Worm (Caenorhabditis elegans) whole organism, early embryonic: ENCODE measurements around the gene C06B3.1.

ENCODE experiments used
- B0310.2 ChIP-seq: sonication (generic microtip); optimal IDR thresholded peaks from 2 replicates; lab custom pipeline; 2016; ENCODE audit warnings: mild to moderate bottlenecking, missing genetic modification characterization, missing compliant biosample characterization
- F13C5.2 ChIP-seq: sonication (generic microtip); optimal IDR thresholded peaks from 2 replicates; lab custom pipeline; 2017; ENCODE audit warnings: mild to moderate bottlenecking, missing genetic modification characterization, inconsistent platforms, missing compliant biosample characterization
- aly-1 ChIP-seq: sonication (generic microtip); optimal IDR thresholded peaks from 2 replicates; lab custom pipeline; 2016; ENCODE audit warnings: missing genetic modification characterization, missing compliant biosample characterization
- ama-1 ChIP-seq: fragments of 150-350 bp; optimal IDR thresholded peaks from 2 replicates; lab custom pipeline; 2014
- ceh-13 ChIP-seq: fragments of 200-800 bp; sonication (Bioruptor generic); optimal IDR thresholded peaks from 2 replicates; lab custom pipeline; 2018; ENCODE audit warnings: mild to moderate bottlenecking, missing genetic modification characterization, missing compliant biosample characterization
- ceh-36 ChIP-seq: sonication (generic microtip); optimal IDR thresholded peaks from 2 replicates; lab custom pipeline; 2016; ENCODE audit warnings: missing genetic modification characterization, inconsistent platforms, missing compliant biosample characterization
- ets-7 ChIP-seq: sonication (generic microtip); optimal IDR thresholded peaks from 2 replicates; lab custom pipeline; 2016; ENCODE audit warnings: missing genotype, missing genetic modification characterization, missing compliant biosample characterization
- flt-1 ChIP-seq: fragments of 200-800 bp; sonication (Bioruptor generic); IDR thresholded peaks from 2 replicates; pipeline ENCODE4 v1.3.6; 2022; ENCODE audit warnings: missing genetic modification characterization, missing compliant biosample characterization
- hmbx-1 ChIP-seq: sonication (generic microtip); optimal IDR thresholded peaks from 2 replicates; lab custom pipeline; 2016; ENCODE audit warnings: mild to moderate bottlenecking, missing genetic modification characterization, missing compliant biosample characterization
- hmg-4 ChIP-seq: fragments of 200-800 bp; sonication (Bioruptor generic); optimal IDR thresholded peaks from 2 replicates; lab custom pipeline; 2018; ENCODE audit warnings: mild to moderate bottlenecking, missing genetic modification characterization, missing compliant biosample characterization
- hnd-1 ChIP-seq: sonication (generic microtip); optimal IDR thresholded peaks from 2 replicates; lab custom pipeline; 2016; ENCODE audit warnings: missing genetic modification characterization, missing compliant biosample characterization
- pes-1 ChIP-seq: fragments of 200-800 bp; sonication (Bioruptor generic); IDR thresholded peaks from 2 replicates; pipeline ENCODE4 v1.3.6; 2022; ENCODE audit warnings: missing genetic modification reagents, missing genetic modification characterization, missing compliant biosample characterization
- scrt-1 ChIP-seq: fragments of 200-800 bp; sonication (Bioruptor generic); IDR thresholded peaks from 2 replicates; pipeline ENCODE4 v1.3.6; 2022; ENCODE audit warnings: missing genetic modification characterization, missing compliant biosample characterization
- sea-1 ChIP-seq: fragments of 200-800 bp; sonication (Bioruptor generic); conservative IDR thresholded peaks from 2 replicates; pipeline ENCODE4 v1.3.6; 2022; ENCODE audit warnings: missing genetic modification characterization, missing compliant biosample characterization
- tbx-11 ChIP-seq: fragments of 200-800 bp; sonication (Bioruptor generic); IDR thresholded peaks from 2 replicates; pipeline ENCODE4 v1.3.6; 2022; ENCODE audit warnings: missing genetic modification characterization, missing compliant biosample characterization
- tbx-37 ChIP-seq: fragments of 200-800 bp; sonication (Bioruptor generic); conservative IDR thresholded peaks from 2 replicates; pipeline ENCODE4 v1.3.6; 2022; ENCODE audit warnings: missing genetic modification reagents, missing genetic modification characterization, missing compliant biosample characterization
- tra-4 ChIP-seq: sonication (generic microtip); optimal IDR thresholded peaks from 2 replicates; lab custom pipeline; 2017; ENCODE audit warnings: missing genetic modification characterization, missing compliant biosample characterization

Gene C06B3.1

ce11 chrV:13893583-13893982, 9.0 kb upstream of the C06B3.1 start:
- TF ChIP-seq hmg-4 (GFP tag; lab: Kevin White, UChicago), result no peak
- TF ChIP-seq flt-1 (GFP tag; lab: Robert Waterston, UW), result no peak
- no peak for TF ChIP-seq ama-1
- TF ChIP-seq B0310.2 (tag; lab: Kevin White, UChicago), result no peak
- TF ChIP-seq ceh-36 (tag; lab: Kevin White, UChicago), result no peak
- no peak for TF ChIP-seq scrt-1 (GFP tag; lab: Robert Waterston, UW)
- TF ChIP-seq ceh-13 (GFP tag; lab: Kevin White, UChicago), result no peak
- no peak for TF ChIP-seq sea-1
- TF ChIP-seq tra-4 (tag; lab: Kevin White, UChicago), result no peak
- no peak for TF ChIP-seq hmbx-1 (tag; lab: Kevin White, UChicago)
- TF ChIP-seq hnd-1 (tag; lab: Kevin White, UChicago), result no peak
- no peak for TF ChIP-seq ets-7 (tag; lab: Kevin White, UChicago)
- no peak for TF ChIP-seq pes-1 (GFP tag; lab: Robert Waterston, UW)
- TF ChIP-seq tbx-11 (GFP tag; lab: Robert Waterston, UW), result no peak
- no peak for TF ChIP-seq tbx-37
- no peak for TF ChIP-seq F13C5.2

ce11 chrV:13898356-13898755, 4.2 kb upstream of the C06B3.1 start, which contains the start of gene cyp-35C1:
TSS of gene cyp-35C1 (minus strand) at chrV:13898487.
- TF ChIP-seq hmg-4 (GFP tag; lab: Kevin White, UChicago) (no peak), pes-1 (GFP tag; lab: Robert Waterston, UW) (no peak), hnd-1 (tag; lab: Kevin White, UChicago) (no peak), ceh-13 (GFP tag; lab: Kevin White, UChicago) (no peak), ceh-36 (tag; lab: Kevin White, UChicago) (no peak), scrt-1 (GFP tag; lab: Robert Waterston, UW) (no peak), B0310.2 (tag; lab: Kevin White, UChicago) (no peak), tbx-11 (GFP tag; lab: Robert Waterston, UW) (no peak), ets-7 (tag; lab: Kevin White, UChicago) (no peak), hmbx-1 (tag; lab: Kevin White, UChicago) (no peak), tbx-37 (no peak), tra-4 (tag; lab: Kevin White, UChicago) (no peak), aly-1 (tag; lab: Kevin White, UChicago) (no peak), sea-1 (no peak), flt-1 (GFP tag; lab: Robert Waterston, UW) (no peak), F13C5.2 (no peak)

- no peak for TF ChIP-seq pes-1 (GFP tag; lab: Robert Waterston, UW)
- TF ChIP-seq tra-4 (tag; lab: Kevin White, UChicago), result no peak
- no peak for TF ChIP-seq ama-1
- TF ChIP-seq B0310.2 (tag; lab: Kevin White, UChicago), result no peak
- no peak for TF ChIP-seq ceh-13 (GFP tag; lab: Kevin White, UChicago)
- no peak for TF ChIP-seq tbx-11 (GFP tag; lab: Robert Waterston, UW)
- TF ChIP-seq aly-1 (tag; lab: Kevin White, UChicago), result no peak
- no peak for TF ChIP-seq ceh-36 (tag; lab: Kevin White, UChicago)
- no peak for TF ChIP-seq ets-7 (tag; lab: Kevin White, UChicago)
- no peak for TF ChIP-seq tbx-37
- TF ChIP-seq hnd-1 (tag; lab: Kevin White, UChicago), result no peak
- TF ChIP-seq hmbx-1 (tag; lab: Kevin White, UChicago), result no peak
- no peak for TF ChIP-seq hmg-4 (GFP tag; lab: Kevin White, UChicago)
- TF ChIP-seq sea-1, result no peak
- TF ChIP-seq scrt-1 (GFP tag; lab: Robert Waterston, UW), result no peak
- TF ChIP-seq flt-1 (GFP tag; lab: Robert Waterston, UW), result no peak
- no peak for TF ChIP-seq F13C5.2
Observed at ce11 chrV:13899213-13899612, 3.4 kb upstream of the C06B3.1 start, which contains the start of gene oac-3. TSS of gene oac-3 (plus strand) at chrV:13899513.

- TF ChIP-seq hmg-4 (GFP tag; lab: Kevin White, UChicago) (no peak), ceh-13 (GFP tag; lab: Kevin White, UChicago) (no peak), tbx-37 (no peak), tra-4 (tag; lab: Kevin White, UChicago) (no peak), hnd-1 (tag; lab: Kevin White, UChicago) (no peak), scrt-1 (GFP tag; lab: Robert Waterston, UW) (no peak), ceh-36 (tag; lab: Kevin White, UChicago) (no peak), ets-7 (tag; lab: Kevin White, UChicago) (no peak), B0310.2 (tag; lab: Kevin White, UChicago) (no peak), hmbx-1 (tag; lab: Kevin White, UChicago) (no peak), ama-1 (no peak), aly-1 (tag; lab: Kevin White, UChicago) (no peak), tbx-11 (GFP tag; lab: Robert Waterston, UW) (no peak), pes-1 (GFP tag; lab: Robert Waterston, UW) (no peak), sea-1 (no peak)
Observed at ce11 chrV:13904446-13904845, 1.9 kb downstream of the C06B3.1 start, which contains the start of gene stdh-3. TSS of gene stdh-3 (plus strand) at chrV:13904611.

- TF ChIP-seq scrt-1 (GFP tag; lab: Robert Waterston, UW) (no peak), flt-1 (GFP tag; lab: Robert Waterston, UW) (no peak), ets-7 (tag; lab: Kevin White, UChicago) (no peak)
Observed at ce11 chrV:13906166-13906565, 3.6 kb downstream of the C06B3.1 start, which contains the start of gene stdh-1. TSS of gene stdh-1 (plus strand) at chrV:13906492.

ce11 chrV:13907557-13908104, 5.0 kb downstream of the C06B3.1 start:
- TF ChIP-seq B0310.2 (tag; lab: Kevin White, UChicago) (no peak), tbx-11 (GFP tag; lab: Robert Waterston, UW) (no peak), ceh-36 (tag; lab: Kevin White, UChicago) (no peak), pes-1 (GFP tag; lab: Robert Waterston, UW) (no peak), hmg-4 (GFP tag; lab: Kevin White, UChicago) (no peak), F13C5.2 (no peak), aly-1 (tag; lab: Kevin White, UChicago) (no peak), ama-1 (no peak), sea-1 (no peak), flt-1 (GFP tag; lab: Robert Waterston, UW) (no peak), hnd-1 (tag; lab: Kevin White, UChicago) (no peak), tra-4 (tag; lab: Kevin White, UChicago) (no peak), ets-7 (tag; lab: Kevin White, UChicago) (no peak), scrt-1 (GFP tag; lab: Robert Waterston, UW) (no peak), ceh-13 (GFP tag; lab: Kevin White, UChicago) (no peak), hmbx-1 (tag; lab: Kevin White, UChicago) (no peak), tbx-37 (no peak)
